Fruit fly (Drosophila melanogaster): ENCODE measurements around the gene abd-A.

dm6 chr3R:16763435-16763834 is 66.4 kb downstream of the abd-A start:
- TF ChIP-seq Myc (optimal IDR thresholded peaks at IDR 0.05) (no peak), Hr78 (GFP tag; optimal IDR thresholded peaks at IDR 0.05) (no peak), fru (GFP tag; optimal IDR thresholded peaks at IDR 0.05) (no peak), lola (GFP tag; optimal IDR thresholded peaks at IDR 0.05) (no peak), Hr83 (GFP tag; optimal IDR thresholded peaks at IDR 0.05; ENCODE audit: poor library complexity, severe bottlenecking) (no peak), br (GFP tag; optimal IDR thresholded peaks at IDR 0.05) (no peak), psq (GFP tag; optimal IDR thresholded peaks at IDR 0.05) (no peak), pan (optimal IDR thresholded peaks at IDR 0.05) (no peak), N (GFP tag; optimal IDR thresholded peaks at IDR 0.05) (no peak), Mio (GFP tag; optimal IDR thresholded peaks at IDR 0.05) (no peak), tai (GFP tag; optimal IDR thresholded peaks at IDR 0.05) (no peak)
